Fruit fly (Drosophila melanogaster) S2 (cell line): ENCODE data around the gene Pino.

Source experiments
- CG8478 ChIP-seq: fragments of >200 bp; optimal IDR thresholded peaks from 2 replicates; lab custom pipeline; 2018
- CTCF ChIP-seq, 2 experiments: fragments of >200 bp; optimal IDR thresholded peaks; 2 replicates each; lab custom pipeline; 2018

dm6 chr2L:1074180-1074864 is 54.4 kb downstream of the Pino start:
- TF ChIP-seq CG8478 (lab: Kevin White, UChicago) (no peak), CTCF (optimal IDR thresholded peaks at IDR 0.05; lab: Kevin White, UChicago) (no peak)
